Fruit fly (Drosophila melanogaster) whole organism, embryonic: Measurements from ENCODE around the gene Eig71Ea.

ENCODE experiments used
- CG12659 ChIP-seq: fragments of 200-800 bp; sonication (Bioruptor generic); optimal IDR thresholded peaks from 3 replicates; lab custom pipeline; 2017; ENCODE audit warnings: mild to moderate bottlenecking, missing biosample characterization, missing genetic modification reagents, missing genetic modification characterization
- Dbx ChIP-seq: fragments of 200-800 bp; sonication (Bioruptor generic); IDR thresholded peaks from 3 replicates; pipeline ENCODE4 v1.3.6; 2022; ENCODE audit warnings: missing biosample characterization, missing genetic modification characterization
- Fer3 ChIP-seq: fragments of 200-800 bp; sonication (Bioruptor generic); optimal IDR thresholded peaks from 2 replicates; lab custom pipeline; 2018; ENCODE audit warnings: missing biosample characterization, mild to moderate bottlenecking, missing genetic modification characterization, moderate library complexity
- HLH54F ChIP-seq: fragments of 200-800 bp; sonication (Bioruptor generic); optimal IDR thresholded peaks from 3 replicates; lab custom pipeline; 2016; ENCODE audit warnings: missing biosample characterization, missing genetic modification characterization
- Sin3A ChIP-seq: fragments of >200 bp; optimal IDR thresholded peaks from 2 replicates; lab custom pipeline; 2018
- bab2 ChIP-seq: fragments of 200-800 bp; sonication (Bioruptor generic); optimal IDR thresholded peaks from 2 replicates; lab custom pipeline; 2016; ENCODE audit warnings: missing biosample characterization, missing genetic modification characterization
- bbx ChIP-seq: fragments of 200-800 bp; sonication (Bioruptor generic); IDR thresholded peaks from 2 replicates; pipeline ENCODE4 v1.3.6; 2022; ENCODE audit warnings: missing biosample characterization, missing genetic modification characterization; ENCODE audit not compliant: partially characterized antibody
- cwo ChIP-seq: fragments of 200-800 bp; sonication (Bioruptor generic); optimal IDR thresholded peaks from 3 replicates; lab custom pipeline; 2017; ENCODE audit warnings: missing biosample characterization, missing genetic modification characterization, mild to moderate bottlenecking, moderate library complexity, missing genetic modification reagents
- lola ChIP-seq, 3 experiments: fragments of >200 bp in 2 of 3; fragments of 200-800 bp in 1 of 3; sonication (Bioruptor generic) in 1 of 3; optimal IDR thresholded peaks; 2 replicates each; lab custom pipeline; 2017 to 2019; ENCODE audit warnings: missing biosample characterization in 3 of 3, missing genetic modification characterization in 3 of 3, mild to moderate bottlenecking in 1 of 3, moderate library complexity in 1 of 3
- luna ChIP-seq: fragments of 200-800 bp; sonication (Bioruptor generic); optimal IDR thresholded peaks from 2 replicates; lab custom pipeline; 2016; ENCODE audit warnings: missing biosample characterization, missing genetic modification characterization
- psq ChIP-seq: fragments of 200-800 bp; sonication (Bioruptor generic); optimal IDR thresholded peaks from 2 replicates; lab custom pipeline; 2017; ENCODE audit warnings: missing biosample characterization, missing genetic modification characterization
- sc ChIP-seq, 3 experiments: fragments of >200 bp in 2 of 3; fragments of 200-800 bp in 1 of 3; sonication (Bioruptor generic) in 1 of 3; optimal IDR thresholded peaks; 2 replicates in 2 of 3; 3 replicates in 1 of 3; lab custom pipeline; 2017; ENCODE audit warnings: mild to moderate bottlenecking in 1 of 3, missing biosample characterization in 1 of 3, missing genetic modification characterization in 1 of 3, missing genetic modification reagents in 1 of 3
- seq ChIP-seq: fragments of 200-800 bp; sonication (Bioruptor generic); IDR thresholded peaks from 2 replicates; pipeline ENCODE4 v1.3.6; 2022; ENCODE audit warnings: missing biosample characterization, missing genetic modification characterization
- ttk ChIP-seq: fragments of 200-800 bp; sonication (Bioruptor generic); IDR thresholded peaks from 2 replicates; pipeline ENCODE4 v2.1.2; 2022; ENCODE audit warnings: missing biosample characterization, missing genetic modification characterization

DNA sequence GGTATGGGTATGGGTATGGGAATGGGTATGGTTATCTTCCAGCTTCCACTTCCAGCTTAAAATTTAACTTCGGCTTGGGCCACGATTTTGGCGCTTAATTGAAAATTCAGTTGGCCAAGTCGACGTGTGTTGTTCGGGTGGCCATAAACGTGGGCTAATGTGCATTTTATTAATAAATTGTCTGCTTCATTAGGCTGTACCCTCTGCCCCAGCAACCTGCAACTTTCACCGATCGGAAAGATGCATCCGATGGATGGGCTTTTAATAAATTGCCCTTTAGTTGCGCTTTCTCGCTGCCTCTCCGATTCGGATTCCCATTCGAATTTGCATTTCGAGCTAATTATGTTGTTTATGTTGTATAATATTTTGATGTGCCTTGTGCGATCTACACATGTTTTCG is 45.7 kb upstream of the Eig71Ea start:
- no peak for TF ChIP-seq cwo (GFP tag; lab: Kevin White, UChicago)
- no peak for TF ChIP-seq Dbx (GFP tag; lab: Robert Waterston, UW)
- TF ChIP-seq bab2 (GFP tag; lab: Kevin White, UChicago) = no peak
- no peak for TF ChIP-seq CG12659 (GFP tag; lab: Kevin White, UChicago)
- TF ChIP-seq luna (GFP tag; lab: Kevin White, UChicago) = no peak
- TF ChIP-seq sc (optimal IDR thresholded peaks at IDR 0.05; lab: Kevin White, UChicago) = no peak
- no peak for TF ChIP-seq sc (GFP tag; optimal IDR thresholded peaks at IDR 0.05; lab: Kevin White, UChicago)
- TF ChIP-seq Sin3A (lab: Kevin White, UChicago) = no peak
- no peak for TF ChIP-seq bbx
- TF ChIP-seq psq (GFP tag; lab: Kevin White, UChicago) = no peak
- TF ChIP-seq Fer3 (tag; lab: Kevin White, UChicago) = no peak
- TF ChIP-seq seq (GFP tag; lab: Robert Waterston, UW) = no peak
- no peak for TF ChIP-seq ttk
- TF ChIP-seq lola (GFP tag; optimal IDR thresholded peaks at IDR 0.05; lab: Kevin White, UChicago) = no peak
- no peak for TF ChIP-seq HLH54F (GFP tag; lab: Kevin White, UChicago)
